Fruit fly (Drosophila melanogaster) whole organism, embryonic: Measurements from ENCODE around the gene kra.

ENCODE experiments used
- CG12104 ChIP-seq: fragments of 200-800 bp; sonication (Bioruptor generic); optimal IDR thresholded peaks from 3 replicates; lab custom pipeline; 2016; ENCODE audit warnings: missing biosample characterization, missing genetic modification characterization
- CG12659 ChIP-seq: fragments of 200-800 bp; sonication (Bioruptor generic); optimal IDR thresholded peaks from 3 replicates; lab custom pipeline; 2017; ENCODE audit warnings: mild to moderate bottlenecking, missing biosample characterization, missing genetic modification reagents, missing genetic modification characterization
- CG13123 ChIP-seq: fragments of 200-800 bp; sonication (Bioruptor generic); optimal IDR thresholded peaks from 2 replicates; lab custom pipeline; 2016; ENCODE audit warnings: missing biosample characterization, missing genetic modification characterization
- CG13624 ChIP-seq: fragments of 200-800 bp; sonication (Bioruptor generic); optimal IDR thresholded peaks from 2 replicates; lab custom pipeline; 2016; ENCODE audit warnings: missing biosample characterization, missing genetic modification characterization
- CG14014 ChIP-seq: fragments of 200-800 bp; sonication (Bioruptor generic); IDR thresholded peaks from 2 replicates; pipeline ENCODE4 v1.3.6; 2022; ENCODE audit warnings: missing biosample characterization, missing genetic modification characterization
- CG14860 ChIP-seq: fragments of 200-800 bp; sonication (Bioruptor generic); IDR thresholded peaks from 3 replicates; pipeline ENCODE4 v1.3.6; 2022; ENCODE audit warnings: missing biosample characterization, missing genetic modification characterization; ENCODE audit not compliant: partially characterized antibody
- CG33557 ChIP-seq: fragments of 200-800 bp; sonication (Bioruptor generic); optimal IDR thresholded peaks from 2 replicates; lab custom pipeline; 2019; ENCODE audit warnings: missing biosample characterization, mild to moderate bottlenecking, missing genetic modification characterization, moderate library complexity
- CG6254 ChIP-seq: fragments of 200-800 bp; sonication (Bioruptor generic); optimal IDR thresholded peaks from 3 replicates; lab custom pipeline; 2017; ENCODE audit warnings: mild to moderate bottlenecking, missing biosample characterization, missing genetic modification reagents, missing genetic modification characterization
- CG6854 ChIP-seq: fragments of 200-800 bp; sonication (Bioruptor generic); optimal IDR thresholded peaks from 3 replicates; lab custom pipeline; 2017; ENCODE audit warnings: missing biosample characterization, mild to moderate bottlenecking, missing genetic modification characterization
- CG7786 ChIP-seq: fragments of 200-800 bp; sonication (Bioruptor generic); optimal IDR thresholded peaks from 2 replicates; lab custom pipeline; 2016; ENCODE audit warnings: missing biosample characterization, missing genetic modification characterization
- CG8089 ChIP-seq: fragments of 200-800 bp; sonication (Bioruptor generic); optimal IDR thresholded peaks from 3 replicates; lab custom pipeline; 2016; ENCODE audit warnings: missing biosample characterization, missing genetic modification characterization
- CG8944 ChIP-seq: fragments of 200-800 bp; sonication (Bioruptor generic); optimal IDR thresholded peaks from 3 replicates; lab custom pipeline; 2016; ENCODE audit warnings: missing biosample characterization, missing genetic modification characterization
- CG9609 ChIP-seq: fragments of 200-800 bp; sonication (Bioruptor generic); optimal IDR thresholded peaks from 3 replicates; lab custom pipeline; 2016; ENCODE audit warnings: missing biosample characterization, missing genetic modification characterization
- CHES-1-like ChIP-seq: fragments of 200-800 bp; sonication (Bioruptor generic); optimal IDR thresholded peaks from 2 replicates; lab custom pipeline; 2016; ENCODE audit warnings: missing biosample characterization, missing genetic modification characterization
- CTCF ChIP-seq: fragments of 200-800 bp; sonication (Bioruptor generic); optimal IDR thresholded peaks from 2 replicates; lab custom pipeline; 2017; ENCODE audit warnings: missing biosample characterization, mild to moderate bottlenecking, missing genetic modification characterization, moderate library complexity
- D19A ChIP-seq: fragments of 200-800 bp; optimal IDR thresholded peaks from 3 replicates; lab custom pipeline; 2019; ENCODE audit warnings: missing biosample characterization, mild to moderate bottlenecking, missing genetic modification characterization, moderate library complexity
- Elba2 ChIP-seq: fragments of 200-800 bp; sonication (Bioruptor generic); optimal IDR thresholded peaks from 3 replicates; lab custom pipeline; 2016; ENCODE audit warnings: missing biosample characterization, missing genetic modification characterization
- H2.0 ChIP-seq: fragments of 200-800 bp; sonication (Bioruptor generic); IDR thresholded peaks from 2 replicates; pipeline ENCODE4 v1.3.6; 2022; ENCODE audit warnings: missing biosample characterization, missing genetic modification characterization
- Hr3 ChIP-seq: fragments of 200-800 bp; sonication (Bioruptor generic); optimal IDR thresholded peaks from 3 replicates; lab custom pipeline; 2016; ENCODE audit warnings: missing biosample characterization, missing genetic modification characterization
- Hr51 ChIP-seq, 2 experiments: fragments of 200-800 bp; sonication (Bioruptor generic); optimal IDR thresholded peaks; 2 replicates in 1 of 2; 3 replicates in 1 of 2; lab custom pipeline; 2016 to 2018; ENCODE audit warnings: missing biosample characterization in 2 of 2, missing genetic modification characterization in 2 of 2, mild to moderate bottlenecking in 1 of 2, moderate library complexity in 1 of 2
- Optix ChIP-seq: fragments of 200-800 bp; sonication (Bioruptor generic); IDR thresholded peaks from 3 replicates; pipeline ENCODE4 v1.3.6; 2022; ENCODE audit warnings: missing biosample characterization, missing genetic modification characterization
- TFAM ChIP-seq: fragments of 200-800 bp; sonication (Bioruptor generic); optimal IDR thresholded peaks from 2 replicates; lab custom pipeline; 2017; ENCODE audit warnings: missing biosample characterization, missing genetic modification characterization, inconsistent platforms
- Taf1 ChIP-seq: fragments of 200-800 bp; sonication (Bioruptor generic); IDR thresholded peaks from 2 replicates; pipeline ENCODE4 v1.3.6; 2022; ENCODE audit warnings: missing biosample characterization, missing genetic modification characterization
- Vsx1 ChIP-seq: fragments of 200-800 bp; sonication (Bioruptor generic); optimal IDR thresholded peaks from 2 replicates; lab custom pipeline; 2017; ENCODE audit warnings: missing biosample characterization, mild to moderate bottlenecking, missing genetic modification characterization, missing genetic modification reagents
- Xrp1 ChIP-seq: fragments of 200-800 bp; sonication (Bioruptor generic); IDR thresholded peaks from 2 replicates; pipeline ENCODE4 v1.3.6; 2022; ENCODE audit warnings: missing biosample characterization, missing genetic modification characterization
- YL-1 ChIP-seq: fragments of 200-800 bp; sonication (Bioruptor generic); optimal IDR thresholded peaks from 3 replicates; lab custom pipeline; 2017; ENCODE audit warnings: missing biosample characterization, mild to moderate bottlenecking, missing genetic modification characterization
- bcd ChIP-seq: fragments of 200-800 bp; sonication (Bioruptor generic); optimal IDR thresholded peaks from 2 replicates; lab custom pipeline; 2017; ENCODE audit warnings: missing biosample characterization, mild to moderate bottlenecking, missing genetic modification characterization
- bsh ChIP-seq, 2 experiments: fragments of 200-800 bp; sonication (Bioruptor generic); optimal IDR thresholded peaks; 2 replicates each; lab custom pipeline; 2017 to 2018; ENCODE audit warnings: mild to moderate bottlenecking in 2 of 2, missing biosample characterization in 2 of 2, missing genetic modification characterization in 2 of 2, moderate library complexity in 1 of 2
- ci ChIP-seq: fragments of 200-800 bp; sonication (Bioruptor generic); IDR thresholded peaks from 3 replicates; pipeline ENCODE4 v1.3.6; 2022; ENCODE audit warnings: missing biosample characterization, missing genetic modification characterization
- crp ChIP-seq, 2 experiments: fragments of 200-800 bp; sonication (Bioruptor generic); optimal IDR thresholded peaks; 2 replicates in 1 of 2; 3 replicates in 1 of 2; lab custom pipeline; 2017; ENCODE audit warnings: missing biosample characterization in 2 of 2, missing genetic modification characterization in 2 of 2, mild to moderate bottlenecking in 1 of 2, moderate library complexity in 1 of 2
- dati ChIP-seq: fragments of 200-800 bp; sonication (Bioruptor generic); IDR thresholded peaks from 2 replicates; pipeline ENCODE4 v1.3.6; 2022; ENCODE audit warnings: missing biosample characterization, missing genetic modification characterization
- dm ChIP-seq: fragments of 200-800 bp; sonication (Bioruptor generic); optimal IDR thresholded peaks from 3 replicates; lab custom pipeline; 2016; ENCODE audit warnings: missing biosample characterization, missing genetic modification characterization
- dmrt99B ChIP-seq: fragments of 200-800 bp; sonication (Bioruptor generic); optimal IDR thresholded peaks from 2 replicates; lab custom pipeline; 2018; ENCODE audit warnings: missing biosample characterization, mild to moderate bottlenecking, missing genetic modification characterization, moderate library complexity
- dpn ChIP-seq, 2 experiments: fragments of 200-800 bp; sonication (Bioruptor generic); optimal IDR thresholded peaks; 3 replicates each; lab custom pipeline; 2016; ENCODE audit warnings: missing biosample characterization in 2 of 2, missing genetic modification characterization in 2 of 2
- gcm ChIP-seq: fragments of 200-800 bp; sonication (Bioruptor generic); optimal IDR thresholded peaks from 2 replicates; lab custom pipeline; 2019; ENCODE audit warnings: missing biosample characterization, mild to moderate bottlenecking, missing genetic modification characterization, moderate library complexity
- gro ChIP-seq: fragments of 200-800 bp; sonication (Bioruptor generic); optimal IDR thresholded peaks from 2 replicates; lab custom pipeline; 2016; ENCODE audit warnings: missing biosample characterization, missing genetic modification characterization
- gsb ChIP-seq: fragments of 200-800 bp; sonication (Bioruptor generic); IDR thresholded peaks from 2 replicates; pipeline ENCODE4 v1.3.6; 2022; ENCODE audit warnings: missing biosample characterization, missing genetic modification characterization
- hkb ChIP-seq, 2 experiments: fragments of 200-800 bp in 1 of 2; fragments of >200 bp in 1 of 2; sonication (Bioruptor generic) in 1 of 2; IDR thresholded peaks in 1 of 2; optimal IDR thresholded peaks in 1 of 2; 2 replicates each; pipeline versions ENCODE4 v1.3.6 to Lab custom; 2017 to 2022; ENCODE audit warnings: missing biosample characterization in 1 of 2, missing genetic modification characterization in 1 of 2
- lmd ChIP-seq: fragments of 200-800 bp; sonication (Bioruptor generic); IDR thresholded peaks from 2 replicates; pipeline ENCODE4 v1.3.6; 2022; ENCODE audit warnings: missing biosample characterization, missing genetic modification characterization
- odd ChIP-seq: fragments of 200-800 bp; sonication (Bioruptor generic); optimal IDR thresholded peaks from 2 replicates; lab custom pipeline; 2017; ENCODE audit warnings: missing biosample characterization, mild to moderate bottlenecking, missing genetic modification characterization
- pan ChIP-seq, 4 experiments: fragments of >200 bp in 3 of 4; fragments of 200-800 bp in 1 of 4; sonication (Bioruptor generic) in 1 of 4; optimal IDR thresholded peaks in 3 of 4; IDR thresholded peaks in 1 of 4; 2 replicates each; pipeline versions ENCODE4 v1.3.6 to Lab custom; 2017 to 2022; ENCODE audit warnings: missing biosample characterization in 2 of 4, missing genetic modification characterization in 2 of 4, mixed read lengths in 1 of 4
- peb ChIP-seq: fragments of 200-800 bp; sonication (Bioruptor generic); IDR thresholded peaks from 2 replicates; pipeline ENCODE4 v1.3.6; 2022; ENCODE audit warnings: missing biosample characterization, missing genetic modification characterization
- pita ChIP-seq: fragments of 200-800 bp; sonication (Bioruptor generic); optimal IDR thresholded peaks from 2 replicates; lab custom pipeline; 2017; ENCODE audit warnings: missing biosample characterization, mild to moderate bottlenecking, missing genetic modification characterization
- seq ChIP-seq: fragments of 200-800 bp; sonication (Bioruptor generic); IDR thresholded peaks from 2 replicates; pipeline ENCODE4 v1.3.6; 2022; ENCODE audit warnings: missing biosample characterization, missing genetic modification characterization
- slp2 ChIP-seq: fragments of 200-800 bp; sonication (Bioruptor generic); optimal IDR thresholded peaks from 2 replicates; lab custom pipeline; 2016; ENCODE audit warnings: missing biosample characterization, missing genetic modification characterization
- sna ChIP-seq: fragments of 200-800 bp; sonication (Bioruptor generic); IDR thresholded peaks from 2 replicates; pipeline ENCODE4 v1.3.6; 2022; ENCODE audit warnings: missing biosample characterization, missing genetic modification characterization; ENCODE audit not compliant: partially characterized antibody
- so ChIP-seq: fragments of 200-800 bp; sonication (Bioruptor generic); IDR thresholded peaks from 3 replicates; pipeline ENCODE4 v1.3.6; 2022; ENCODE audit warnings: missing biosample characterization, missing genetic modification characterization
- tx ChIP-seq: fragments of 200-800 bp; sonication (Bioruptor generic); optimal IDR thresholded peaks from 2 replicates; lab custom pipeline; 2016; ENCODE audit warnings: missing biosample characterization, missing genetic modification characterization

Gene kra

dm6 chr3R:5636519-5637430 is 35.8 kb upstream of the kra start, which contains the start of the genes CG31548 and CG12170 (continued):
- no peak for TF ChIP-seq Taf1
- TF ChIP-seq H2.0, result 0 out of 2 replicates have a peak, but pooled peaks have one; percentile 14
- TF ChIP-seq YL-1 (GFP tag; lab: Kevin White, UChicago), result peak; percentile 15
- no peak for TF ChIP-seq Xrp1
- TF ChIP-seq TFAM (GFP tag; lab: Kevin White, UChicago), result no peak
- no peak for TF ChIP-seq dati (GFP tag; lab: Robert Waterston, UW)
- no peak for TF ChIP-seq CG14860 (GFP tag; lab: Robert Waterston, UW)
- no peak for TF ChIP-seq slp2 (GFP tag; lab: Kevin White, UChicago)
- TF ChIP-seq gro (GFP tag; lab: Kevin White, UChicago), result peak; percentile 11
- TF ChIP-seq CG12659 (GFP tag; lab: Kevin White, UChicago), result peak; percentile 56
- no peak for TF ChIP-seq bcd (GFP tag; lab: Kevin White, UChicago)
- no peak for TF ChIP-seq CG6254 (GFP tag; lab: Kevin White, UChicago)
- peak; percentile 46 for TF ChIP-seq Hr3 (GFP tag; lab: Kevin White, UChicago)
- TF ChIP-seq dmrt99B (tag; lab: Kevin White, UChicago), result no peak
- TF ChIP-seq bsh (GFP tag; optimal IDR thresholded peaks at IDR 0.05; lab: Kevin White, UChicago), result peak in 1 of 2 experiments; percentile 59
- TF ChIP-seq CG6854 (GFP tag; lab: Kevin White, UChicago), result no peak
- TF ChIP-seq dpn (GFP tag; optimal IDR thresholded peaks at IDR 0.05; lab: Kevin White, UChicago), result peak; percentile 14 to 49
- TF ChIP-seq pan (optimal IDR thresholded peaks at IDR 0.05; lab: Kevin White, UChicago), result no peak
- peak in 1 of 2 experiments; percentile 48 for TF ChIP-seq pan (GFP tag; optimal IDR thresholded peaks at IDR 0.05 in 1 of 2, IDR thresholded peaks at IDR 0.05 in 1 of 2)
- TF ChIP-seq gcm, result peak; percentile 50
- TF ChIP-seq Optix (GFP tag; lab: Robert Waterston, UW), result no peak
- peak; percentile 53 for TF ChIP-seq D19A (tag; lab: Kevin White, UChicago)
- TF ChIP-seq CHES-1-like (GFP tag; lab: Kevin White, UChicago), result no peak
- TF ChIP-seq Elba2 (GFP tag; lab: Kevin White, UChicago), result no peak
- no peak for TF ChIP-seq CG33557 (GFP tag; lab: Kevin White, UChicago)
- TF ChIP-seq CTCF (GFP tag; lab: Kevin White, UChicago), result no peak
- TF ChIP-seq peb (GFP tag; lab: Robert Waterston, UW), result no peak
- no peak for TF ChIP-seq odd
- no peak for TF ChIP-seq CG13123 (GFP tag; lab: Kevin White, UChicago)
- TF ChIP-seq ci (GFP tag; lab: Robert Waterston, UW), result peak; percentile 72
- TF ChIP-seq Hr51 (GFP tag; optimal IDR thresholded peaks at IDR 0.05; lab: Kevin White, UChicago), result no peak
- peak; percentile 33; the same call in 1 of the 3 replicates for TF ChIP-seq so (GFP tag; lab: Robert Waterston, UW)
- TF ChIP-seq CG9609 (GFP tag; lab: Kevin White, UChicago), result peak; percentile 2
- peak; percentile 46; the same call in 1 of the 2 replicates for TF ChIP-seq CG14014 (GFP tag; lab: Robert Waterston, UW)
- no peak for TF ChIP-seq crp (GFP tag; optimal IDR thresholded peaks at IDR 0.05; lab: Kevin White, UChicago)
- TF ChIP-seq CG8089 (GFP tag; lab: Kevin White, UChicago), result peak; percentile 14
- no peak for TF ChIP-seq lmd (GFP tag; lab: Robert Waterston, UW)
- TF ChIP-seq tx (GFP tag; lab: Kevin White, UChicago), result no peak
- TF ChIP-seq gsb (GFP tag; lab: Robert Waterston, UW), result no peak
- TF ChIP-seq CG12104, result no peak
- no peak for TF ChIP-seq seq (GFP tag; lab: Robert Waterston, UW)
- no peak for TF ChIP-seq pita (GFP tag; lab: Kevin White, UChicago)
- 0 out of 2 replicates have a peak, but pooled peaks have one; percentile 23 for TF ChIP-seq sna (GFP tag; lab: Robert Waterston, UW)
- TF ChIP-seq Vsx1 (GFP tag; lab: Kevin White, UChicago), result no peak
- TF ChIP-seq hkb (optimal IDR thresholded peaks at IDR 0.05; lab: Kevin White, UChicago), result no peak
- TF ChIP-seq hkb (GFP tag; IDR thresholded peaks at IDR 0.05; lab: Robert Waterston, UW), result peak; percentile 75
- peak; percentile 32 for TF ChIP-seq CG13624 (GFP tag; lab: Kevin White, UChicago)
- no peak for TF ChIP-seq CG8944 (GFP tag; lab: Kevin White, UChicago)
- peak; percentile 7 for TF ChIP-seq CG7786 (GFP tag; lab: Kevin White, UChicago)
- no peak for TF ChIP-seq dm (GFP tag; lab: Kevin White, UChicago)
